Worm (Caenorhabditis elegans) whole organism, late embryonic: ENCODE results near the gene nprt-1.

Source experiments
- Y22D7AL.16 ChIP-seq: sonication (generic microtip); optimal IDR thresholded peaks from 2 replicates; lab custom pipeline; 2016; ENCODE audit warnings: missing genetic modification characterization, missing compliant biosample characterization
- ama-1 ChIP-seq: fragments of 150-350 bp; optimal IDR thresholded peaks from 2 replicates; lab custom pipeline; 2014
- ceh-30 ChIP-seq: fragments of 150-350 bp; optimal IDR thresholded peaks from 2 replicates; lab custom pipeline; 2014; ENCODE audit warnings: missing biosample characterization, missing genetic modification characterization
- ceh-48 ChIP-seq: sonication (generic microtip); optimal IDR thresholded peaks from 2 replicates; lab custom pipeline; 2016; ENCODE audit warnings: missing genetic modification characterization, inconsistent platforms, missing compliant biosample characterization
- dmd-4 ChIP-seq: sonication (generic microtip); optimal IDR thresholded peaks from 2 replicates; lab custom pipeline; 2016; ENCODE audit warnings: borderline replicate concordance, missing genetic modification characterization, missing compliant biosample characterization
- nhr-11 ChIP-seq: fragments of 150-350 bp; optimal IDR thresholded peaks from 2 replicates; lab custom pipeline; 2014; ENCODE audit warnings: missing biosample characterization, missing genetic modification characterization
- pha-4 ChIP-seq: fragments of 150-350 bp; optimal IDR thresholded peaks from 2 replicates; lab custom pipeline; 2018; ENCODE audit warnings: missing biosample characterization, missing genetic modification reagents, missing genetic modification characterization
- ztf-16 ChIP-seq: sonication (generic microtip); optimal IDR thresholded peaks from 2 replicates; lab custom pipeline; 2017; ENCODE audit warnings: missing genetic modification characterization, missing compliant biosample characterization

DNA sequence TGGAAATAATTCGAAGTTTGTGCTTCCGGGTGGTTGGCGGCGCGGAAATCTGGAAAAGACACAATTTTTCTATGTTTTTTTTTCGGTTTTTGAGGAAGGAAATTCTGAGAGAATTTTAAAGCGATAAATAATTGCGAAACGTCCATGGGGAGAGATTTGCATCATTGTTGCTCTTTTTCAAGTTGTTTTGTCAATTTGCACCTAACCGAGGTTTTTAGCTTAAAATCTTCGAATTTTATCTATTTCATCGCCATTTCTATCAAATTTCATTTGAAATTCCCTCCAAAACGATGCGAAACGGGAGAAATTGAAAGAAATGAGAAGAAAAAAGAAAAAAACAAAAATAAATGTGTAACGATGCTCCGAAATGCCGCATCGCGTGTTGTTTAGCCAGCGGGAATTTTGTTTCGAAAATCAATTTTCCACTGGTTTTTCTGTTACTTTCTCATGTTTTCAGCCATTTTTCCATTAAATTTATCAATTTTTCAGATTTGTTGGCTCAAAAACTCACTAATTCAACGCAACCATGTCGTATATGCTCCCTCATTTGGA is at the start of gene nprt-1, which contains the start of gene dib-1:
- TF ChIP-seq ceh-30 (tag; lab: Kevin White, UChicago): no peak
- TF ChIP-seq dmd-4 (tag; lab: Kevin White, UChicago): no peak
- no peak for TF ChIP-seq pha-4 (tag; lab: Kevin White, UChicago)
- no peak for TF ChIP-seq nhr-11 (tag; lab: Kevin White, UChicago)
- TF ChIP-seq ama-1 (lab: Kevin White, UChicago): no peak
- TF ChIP-seq Y22D7AL.16 (tag; lab: Kevin White, UChicago): no peak
- TF ChIP-seq ceh-48 (tag; lab: Kevin White, UChicago): peak; percentile 11
- no peak for TF ChIP-seq ztf-16 (tag; lab: Kevin White, UChicago)
